Worm (Caenorhabditis elegans) whole organism, L4/young adult: ENCODE results near the gene F54H12.8.

Experiments
- W03F9.2 ChIP-seq: fragments of 150-350 bp; optimal IDR thresholded peaks from 2 replicates; lab custom pipeline; 2014; ENCODE audit warnings: missing biosample characterization, missing genetic modification characterization
- dao-5 ChIP-seq: sonication (generic microtip); optimal IDR thresholded peaks from 2 replicates; lab custom pipeline; 2016; ENCODE audit warnings: missing genotype, missing genetic modification characterization, moderate library complexity, missing compliant biosample characterization

DNA sequence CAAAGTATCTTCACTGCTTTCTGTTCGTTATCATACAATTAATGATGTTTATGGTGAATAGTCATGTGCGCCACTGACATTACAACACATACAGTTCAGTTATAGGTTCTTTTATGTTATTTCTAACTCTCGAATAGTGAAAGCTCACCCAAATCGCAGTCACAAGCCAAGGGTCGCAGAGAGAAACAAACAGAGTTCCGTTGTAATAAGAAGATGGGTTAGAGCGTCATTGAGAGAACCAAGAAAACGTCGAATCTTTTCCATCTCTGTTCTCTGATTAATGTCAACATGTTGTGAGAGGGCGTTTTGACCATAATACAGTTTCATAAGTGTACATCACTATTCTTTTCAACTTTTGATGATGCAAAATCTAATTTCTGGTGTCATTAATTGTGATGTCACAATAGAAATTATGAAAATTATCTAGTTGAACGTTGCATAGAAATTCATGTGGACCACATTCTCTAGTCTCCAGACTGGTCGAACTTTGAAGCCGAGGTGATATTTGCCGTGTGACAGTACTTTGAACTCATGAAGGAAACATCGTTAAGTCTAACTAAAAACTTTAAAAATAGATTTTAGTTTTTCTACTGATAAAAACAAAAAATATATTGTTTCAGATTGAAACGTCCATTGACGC is 5.1 kb upstream of the F54H12.8 start:
- TF ChIP-seq W03F9.2 (tag; lab: Kevin White, UChicago) (no peak), dao-5 (tag; lab: Kevin White, UChicago) (no peak)
